Worm (Caenorhabditis elegans): ENCODE results near the gene spc-1.

DNA sequence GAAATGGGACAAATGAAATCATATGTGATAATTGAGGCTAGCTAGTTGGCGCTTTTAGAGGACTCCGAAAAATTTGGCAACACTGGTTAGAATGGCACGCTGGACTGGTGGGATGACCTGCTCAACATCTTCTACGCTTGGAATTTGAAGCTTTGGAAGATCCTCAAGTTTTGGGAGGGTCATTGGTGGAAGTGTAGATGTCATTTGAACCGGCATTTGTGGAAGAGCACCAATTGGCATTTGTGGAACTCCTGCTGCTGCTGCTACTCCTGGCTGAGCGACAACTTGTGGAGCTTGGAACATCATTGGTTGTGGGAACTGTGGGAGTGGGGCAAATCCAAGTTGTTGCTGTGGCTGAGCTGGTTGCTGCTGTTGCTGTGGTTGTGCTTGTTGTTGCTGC is 34.4 kb downstream of the spc-1 start:
- TF ChIP-seq dpl-1 (GFP tag; optimal IDR thresholded peaks at IDR 0.05) (no peak), Y56A3A.18 (GFP tag; IDR thresholded peaks at IDR 0.05) (no peak), nhr-179 (tag; optimal IDR thresholded peaks at IDR 0.05) (no peak), unc-62 (GFP tag; optimal IDR thresholded peaks at IDR 0.05) (no peak)

Data from whole organism, young adult.